Worm (Caenorhabditis elegans) whole organism, young adult: ENCODE data around the gene ndg-4.
A peak's percentile ranks its signal among the peaks of the same experiment; 100 is the strongest.

Experiments
- B0035.1 ChIP-seq: sonication (generic microtip); optimal IDR thresholded peaks from 2 replicates; lab custom pipeline; 2016; ENCODE audit warnings: missing genetic modification characterization, mild to moderate bottlenecking, missing compliant biosample characterization, missing genotype, missing genetic modification reagents
- F22D6.2 ChIP-seq: sonication (generic microtip); optimal IDR thresholded peaks from 2 replicates; lab custom pipeline; 2016; ENCODE audit warnings: mild to moderate bottlenecking, missing genetic modification characterization, missing compliant biosample characterization
- F37B4.10 ChIP-seq: fragments of 200-800 bp; sonication (Bioruptor generic); IDR thresholded peaks from 2 replicates; pipeline ENCODE4 v1.3.6; 2022; ENCODE audit warnings: missing genetic modification characterization, missing compliant biosample characterization
- F57C9.4 ChIP-seq: sonication (generic microtip); optimal IDR thresholded peaks from 2 replicates; lab custom pipeline; 2017; ENCODE audit warnings: mild to moderate bottlenecking, missing genetic modification characterization, missing compliant biosample characterization
- Y56A3A.18 ChIP-seq: fragments of 200-800 bp; sonication (Bioruptor generic); IDR thresholded peaks from 2 replicates; pipeline ENCODE4 v1.3.6; 2022; ENCODE audit warnings: missing genetic modification reagents, missing genetic modification characterization, missing compliant biosample characterization
- Y95B8A.8 ChIP-seq: fragments of 200-800 bp; sonication (Bioruptor generic); IDR thresholded peaks from 2 replicates; pipeline ENCODE4 v1.3.6; 2022; ENCODE audit warnings: missing genetic modification reagents, missing genetic modification characterization, missing compliant biosample characterization
- ZK185.1 ChIP-seq: sonication (generic microtip); optimal IDR thresholded peaks from 2 replicates; lab custom pipeline; 2016; ENCODE audit warnings: mild to moderate bottlenecking, missing genetic modification characterization, missing compliant biosample characterization; ENCODE audit not compliant: poor library complexity, severe bottlenecking
- aptf-2 ChIP-seq: fragments of 200-800 bp; sonication (Bioruptor generic); conservative IDR thresholded peaks from 2 replicates; pipeline ENCODE4 v1.3.6; 2022; ENCODE audit warnings: missing genetic modification reagents, missing genetic modification characterization, missing compliant biosample characterization
- bed-1 ChIP-seq: fragments of 200-800 bp; sonication (Bioruptor generic); IDR thresholded peaks from 2 replicates; pipeline ENCODE4 v1.3.6; 2022; ENCODE audit warnings: missing genetic modification reagents, missing genetic modification characterization, missing compliant biosample characterization
- bed-2 ChIP-seq: fragments of 200-800 bp; sonication (Bioruptor generic); IDR thresholded peaks from 2 replicates; pipeline ENCODE4 v1.3.6; 2022; ENCODE audit warnings: missing genetic modification reagents, missing genetic modification characterization, missing compliant biosample characterization
- ccch-3 ChIP-seq: fragments of 200-800 bp; sonication (Bioruptor generic); optimal IDR thresholded peaks from 2 replicates; lab custom pipeline; 2018; ENCODE audit warnings: mild to moderate bottlenecking, missing genetic modification characterization, missing compliant biosample characterization
- cebp-2 ChIP-seq: fragments of 200-800 bp; sonication (Bioruptor generic); IDR thresholded peaks from 2 replicates; pipeline ENCODE4 v1.3.6; 2022; ENCODE audit warnings: missing genetic modification characterization, missing compliant biosample characterization
- ceh-100 ChIP-seq: fragments of 200-800 bp; sonication (Bioruptor generic); IDR thresholded peaks from 2 replicates; pipeline ENCODE4 v1.3.6; 2022; ENCODE audit warnings: missing genetic modification reagents, missing genetic modification characterization, missing compliant biosample characterization
- ceh-27 ChIP-seq: fragments of 200-800 bp; sonication (Bioruptor generic); optimal IDR thresholded peaks from 2 replicates; lab custom pipeline; 2018; ENCODE audit warnings: mild to moderate bottlenecking, missing genetic modification characterization, moderate library complexity, missing compliant biosample characterization
- ceh-40 ChIP-seq: fragments of 200-800 bp; sonication (Bioruptor generic); IDR thresholded peaks from 2 replicates; pipeline ENCODE4 v1.3.6; 2022; ENCODE audit warnings: missing genetic modification characterization, missing compliant biosample characterization
- ceh-91 ChIP-seq: fragments of 200-800 bp; sonication (Bioruptor generic); IDR thresholded peaks from 2 replicates; pipeline ENCODE4 v1.3.6; 2022; ENCODE audit warnings: missing genetic modification reagents, missing genetic modification characterization, missing compliant biosample characterization
- die-1 ChIP-seq: sonication (generic microtip); optimal IDR thresholded peaks from 2 replicates; lab custom pipeline; 2016; ENCODE audit warnings: missing genotype, mild to moderate bottlenecking, missing genetic modification characterization, missing compliant biosample characterization
- fkh-3 ChIP-seq: sonication (generic microtip); optimal IDR thresholded peaks from 2 replicates; lab custom pipeline; 2016; ENCODE audit warnings: mild to moderate bottlenecking, missing genetic modification characterization, missing compliant biosample characterization
- gei-17 ChIP-seq: fragments of 200-800 bp; sonication (Bioruptor generic); optimal IDR thresholded peaks from 2 replicates; lab custom pipeline; 2018; ENCODE audit warnings: mild to moderate bottlenecking, missing genetic modification characterization, missing compliant biosample characterization
- hlh-26 ChIP-seq: fragments of 200-800 bp; sonication (Bioruptor generic); conservative IDR thresholded peaks from 2 replicates; pipeline ENCODE4 v1.3.6; 2022; ENCODE audit warnings: missing genetic modification reagents, missing genetic modification characterization, missing compliant biosample characterization
- hmg-1.2 ChIP-seq: fragments of 200-800 bp; sonication (Bioruptor generic); IDR thresholded peaks from 2 replicates; pipeline ENCODE4 v1.3.6; 2022; ENCODE audit warnings: missing genetic modification reagents, missing genetic modification characterization, missing compliant biosample characterization
- lag-1 ChIP-seq: fragments of 200-800 bp; sonication (Bioruptor generic); IDR thresholded peaks from 2 replicates; pipeline ENCODE4 v1.3.6; 2022; ENCODE audit warnings: missing genetic modification reagents, missing genetic modification characterization, missing compliant biosample characterization
- let-526 ChIP-seq: fragments of 200-800 bp; sonication (Bioruptor generic); IDR thresholded peaks from 2 replicates; pipeline ENCODE4 v1.3.6; 2022; ENCODE audit warnings: missing genetic modification reagents, missing genetic modification characterization, missing compliant biosample characterization
- lir-1 ChIP-seq: fragments of 200-800 bp; sonication (Bioruptor generic); conservative IDR thresholded peaks from 2 replicates; pipeline ENCODE4 v1.3.6; 2022; ENCODE audit warnings: missing genetic modification reagents, missing genetic modification characterization, missing compliant biosample characterization
- lsl-1 ChIP-seq: fragments of 200-800 bp; sonication (Bioruptor generic); optimal IDR thresholded peaks from 2 replicates; lab custom pipeline; 2018; ENCODE audit warnings: mild to moderate bottlenecking, missing genetic modification characterization, moderate library complexity, missing compliant biosample characterization
- lsy-27 ChIP-seq: sonication (generic microtip); optimal IDR thresholded peaks from 2 replicates; lab custom pipeline; 2017; ENCODE audit warnings: missing genetic modification characterization, mild to moderate bottlenecking, missing compliant biosample characterization, antibody characterized with exemption, missing genotype, borderline replicate concordance; ENCODE audit not compliant: insufficient read depth
- madf-10 ChIP-seq: sonication (generic microtip); optimal IDR thresholded peaks from 2 replicates; lab custom pipeline; 2016; ENCODE audit warnings: mild to moderate bottlenecking, missing genetic modification characterization, missing compliant biosample characterization
- madf-3 ChIP-seq: fragments of 200-800 bp; sonication (Bioruptor generic); IDR thresholded peaks from 2 replicates; pipeline ENCODE4 v1.3.6; 2022; ENCODE audit warnings: missing genetic modification reagents, missing genetic modification characterization, missing compliant biosample characterization
- madf-6 ChIP-seq: fragments of 200-800 bp; sonication (Bioruptor generic); IDR thresholded peaks from 2 replicates; pipeline ENCODE4 v1.3.6; 2022; ENCODE audit warnings: missing genetic modification reagents, missing genetic modification characterization, missing compliant biosample characterization
- madf-8 ChIP-seq: fragments of 200-800 bp; sonication (Bioruptor generic); conservative IDR thresholded peaks from 2 replicates; pipeline ENCODE4 v1.3.6; 2022; ENCODE audit warnings: missing genetic modification reagents, missing genetic modification characterization, missing compliant biosample characterization
- mcd-1 ChIP-seq: fragments of 200-800 bp; sonication (Bioruptor generic); IDR thresholded peaks from 2 replicates; pipeline ENCODE4 v1.3.6; 2022; ENCODE audit warnings: missing genetic modification reagents, missing genetic modification characterization, missing compliant biosample characterization
- mel-28 ChIP-seq: sonication (generic microtip); optimal IDR thresholded peaks from 2 replicates; lab custom pipeline; 2016; ENCODE audit warnings: borderline replicate concordance, mild to moderate bottlenecking, missing genetic modification characterization, missing compliant biosample characterization
- mxl-1 ChIP-seq: sonication (generic microtip); optimal IDR thresholded peaks from 2 replicates; lab custom pipeline; 2016; ENCODE audit warnings: missing genetic modification characterization, missing compliant biosample characterization
- nfya-1 ChIP-seq: sonication (generic microtip); optimal IDR thresholded peaks from 2 replicates; lab custom pipeline; 2017; ENCODE audit warnings: antibody characterized with exemption, missing compliant biosample characterization, missing genetic modification characterization, borderline replicate concordance; ENCODE audit not compliant: insufficient read depth
- nfya-2 ChIP-seq: fragments of 200-800 bp; sonication (Bioruptor generic); IDR thresholded peaks from 2 replicates; pipeline ENCODE4 v1.3.6; 2022; ENCODE audit warnings: missing genetic modification reagents, missing genetic modification characterization, missing compliant biosample characterization
- nhr-120 ChIP-seq: fragments of 200-800 bp; sonication (Bioruptor generic); IDR thresholded peaks from 2 replicates; pipeline ENCODE4 v1.3.6; 2022; ENCODE audit warnings: missing genetic modification characterization, missing compliant biosample characterization
- nhr-27 ChIP-seq: fragments of 200-800 bp; sonication (Bioruptor generic); optimal IDR thresholded peaks from 2 replicates; lab custom pipeline; 2018; ENCODE audit warnings: mild to moderate bottlenecking, missing genetic modification characterization, moderate library complexity, missing compliant biosample characterization
- pha-4 ChIP-seq: fragments of 150-350 bp; sonication (generic microtip); optimal IDR thresholded peaks from 2 replicates; lab custom pipeline; 2014; ENCODE audit warnings: missing biosample characterization, missing genetic modification reagents, missing genetic modification characterization
- rec-8 ChIP-seq, 2 experiments: sonication (generic microtip); optimal IDR thresholded peaks; 2 replicates each; lab custom pipeline; 2016; ENCODE audit warnings: mild to moderate bottlenecking in 2 of 2, missing genetic modification characterization in 2 of 2, missing genetic modification reagents in 2 of 2, missing genotype in 2 of 2, missing biosample characterization in 1 of 2, missing compliant biosample characterization in 1 of 2, moderate library complexity in 1 of 2
- snpc-1.1 ChIP-seq: sonication (generic microtip); optimal IDR thresholded peaks from 2 replicates; lab custom pipeline; 2017; ENCODE audit warnings: missing genetic modification characterization, mild to moderate bottlenecking, missing compliant biosample characterization, antibody characterized with exemption, moderate library complexity, missing genotype, missing genetic modification reagents; ENCODE audit not compliant: insufficient read depth
- snpc-3.4 ChIP-seq: sonication (generic microtip); optimal IDR thresholded peaks from 2 replicates; lab custom pipeline; 2017; ENCODE audit warnings: missing genetic modification characterization, mild to moderate bottlenecking, missing compliant biosample characterization, antibody characterized with exemption, moderate library complexity, missing genotype, missing genetic modification reagents
- sptf-2 ChIP-seq: fragments of 200-800 bp; sonication (Bioruptor generic); optimal IDR thresholded peaks from 2 replicates; lab custom pipeline; 2018; ENCODE audit warnings: mild to moderate bottlenecking, missing genetic modification characterization, missing compliant biosample characterization
- tbx-9 ChIP-seq: sonication (generic microtip); optimal IDR thresholded peaks from 2 replicates; lab custom pipeline; 2016; ENCODE audit warnings: borderline replicate concordance, missing genetic modification characterization, inconsistent platforms, missing compliant biosample characterization
- unc-62 ChIP-seq: fragments of 150-350 bp; optimal IDR thresholded peaks from 2 replicates; lab custom pipeline; 2014; ENCODE audit warnings: missing biosample characterization, missing genetic modification reagents, missing genetic modification characterization
- ztf-22 ChIP-seq: fragments of 200-800 bp; sonication (Bioruptor generic); optimal IDR thresholded peaks from 2 replicates; lab custom pipeline; 2018; ENCODE audit warnings: mild to moderate bottlenecking, missing genetic modification characterization, moderate library complexity, missing compliant biosample characterization
- ztf-25 ChIP-seq: fragments of 200-800 bp; sonication (Bioruptor generic); IDR thresholded peaks from 2 replicates; pipeline ENCODE4 v1.3.6; 2022; ENCODE audit warnings: missing genetic modification reagents, missing genetic modification characterization, missing compliant biosample characterization
- ztf-26 ChIP-seq: sonication (generic microtip); optimal IDR thresholded peaks from 2 replicates; lab custom pipeline; 2017; ENCODE audit warnings: missing genetic modification characterization, missing compliant biosample characterization
- ztf-28 ChIP-seq: fragments of 200-800 bp; sonication (Bioruptor generic); IDR thresholded peaks from 2 replicates; pipeline ENCODE4 v1.3.6; 2022; ENCODE audit warnings: missing genetic modification reagents, missing genetic modification characterization, missing compliant biosample characterization

ndg-4 gene

DNA sequence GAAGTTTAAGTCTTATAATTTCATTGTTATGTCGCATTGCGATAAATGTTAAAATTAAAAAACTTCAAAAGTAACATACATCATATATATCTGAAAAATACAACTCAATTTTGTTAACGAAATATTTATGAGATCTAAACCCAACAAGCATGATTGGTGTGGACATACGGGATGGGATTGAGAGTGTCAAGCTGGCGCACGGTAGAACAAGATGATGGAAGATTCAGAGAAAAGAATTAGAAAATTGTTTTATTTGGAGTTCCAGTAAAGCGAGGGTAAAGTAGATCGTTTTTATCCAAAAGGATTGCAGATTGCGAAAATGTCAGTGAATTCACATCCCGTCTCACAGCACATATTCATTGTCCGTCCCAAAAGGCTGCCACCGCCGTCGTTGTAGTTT is 9.6 kb upstream of the ndg-4 start (continued):
- TF ChIP-seq bed-2 (no peak), ztf-25 (no peak), tbx-9 (tag; lab: Kevin White, UChicago) (no peak), nfya-1 (tag; lab: Kevin White, UChicago) (no peak), ceh-100 (GFP tag; lab: Robert Waterston, UW) (peak; percentile 45; the same call in 1 of the 2 replicates), mcd-1 (GFP tag; lab: Robert Waterston, UW) (no peak), gei-17 (GFP tag; lab: Kevin White, UChicago) (no peak), lir-1 (GFP tag; lab: Robert Waterston, UW) (no peak), nfya-2 (GFP tag; lab: Robert Waterston, UW) (0 out of 2 replicates have a peak, but pooled peaks have one; percentile 7), Y95B8A.8 (GFP tag; lab: Robert Waterston, UW) (peak; percentile 32; the same call in 1 of the 2 replicates), cebp-2 (no peak), hmg-1.2 (peak; percentile 46), ztf-22 (GFP tag; lab: Kevin White, UChicago) (no peak), ceh-40 (GFP tag; lab: Robert Waterston, UW) (no peak), lag-1 (no peak), nhr-120 (no peak), F57C9.4 (tag; lab: Kevin White, UChicago) (no peak), F22D6.2 (tag; lab: Kevin White, UChicago) (no peak), ztf-28 (GFP tag; lab: Robert Waterston, UW) (no peak), ztf-26 (tag; lab: Kevin White, UChicago) (no peak), madf-8 (no peak), B0035.1 (tag; lab: Kevin White, UChicago) (no peak), lsy-27 (tag; lab: Kevin White, UChicago) (no peak), let-526 (no peak), mxl-1 (tag; lab: Kevin White, UChicago) (no peak), unc-62 (GFP tag; lab: Kevin White, UChicago) (no peak), Y56A3A.18 (no peak), ceh-91 (no peak), pha-4 (tag; lab: Kevin White, UChicago) (no peak), mel-28 (tag; lab: Kevin White, UChicago) (no peak), madf-10 (no peak), fkh-3 (tag; lab: Kevin White, UChicago) (no peak), lsl-1 (GFP tag; lab: Kevin White, UChicago) (peak; percentile 28), rec-8 (tag; optimal IDR thresholded peaks at IDR 0.05; lab: Kevin White, UChicago) (peak in 1 of 2 experiments; percentile 19), madf-3 (no peak; the same call in 1 of the 2 replicates), ZK185.1 (tag; lab: Kevin White, UChicago) (no peak), F37B4.10 (no peak), ceh-27 (GFP tag; lab: Kevin White, UChicago) (no peak), snpc-1.1 (tag; lab: Kevin White, UChicago) (no peak), madf-6 (GFP tag; lab: Robert Waterston, UW) (peak; percentile 82), die-1 (tag; lab: Kevin White, UChicago) (no peak), sptf-2 (no peak), snpc-3.4 (tag; lab: Kevin White, UChicago) (peak; percentile 65), bed-1 (GFP tag; lab: Robert Waterston, UW) (0 out of 2 replicates have a peak, but pooled peaks have one; percentile 35), hlh-26 (GFP tag; lab: Robert Waterston, UW) (no peak), nhr-27 (tag; lab: Kevin White, UChicago) (no peak), aptf-2 (GFP tag; lab: Robert Waterston, UW) (no peak), ccch-3 (GFP tag; lab: Kevin White, UChicago) (no peak)
